Fruit fly (Drosophila melanogaster): ENCODE results near the gene CG7497.

Gene CG7497

dm6 chr3L:17643985-17644905 lies 11.0 kb downstream of the CG7497 start:
- no peak for TF ChIP-seq psq (optimal IDR thresholded peaks at IDR 0.05)
- no peak for TF ChIP-seq Sin3A (optimal IDR thresholded peaks at IDR 0.05)
- TF ChIP-seq ttk (optimal IDR thresholded peaks at IDR 0.05), result no peak
- no peak for TF ChIP-seq insv (optimal IDR thresholded peaks at IDR 0.05)
- no peak for TF ChIP-seq Myc (optimal IDR thresholded peaks at IDR 0.05)
- no peak for TF ChIP-seq h (optimal IDR thresholded peaks at IDR 0.05)

- TF ChIP-seq ttk (optimal IDR thresholded peaks at IDR 0.05) (no peak), Myc (optimal IDR thresholded peaks at IDR 0.05) (no peak), psq (optimal IDR thresholded peaks at IDR 0.05) (no peak), insv (optimal IDR thresholded peaks at IDR 0.05) (no peak), h (optimal IDR thresholded peaks at IDR 0.05) (no peak), Sin3A (optimal IDR thresholded peaks at IDR 0.05) (no peak)
Observed at dm6 chr3L:17644906-17645244, 11.6 kb downstream of the CG7497 start, which contains the start of gene Pep. Gene Pep, minus strand, starts transcription at chr3L:17645036.

dm6 chr3L:17646637-17647036 lies 13.4 kb downstream of the CG7497 start, which contains the start of gene CG43085:
Gene CG43085, minus strand, starts transcription at chr3L:17646737.
- TF ChIP-seq psq (optimal IDR thresholded peaks at IDR 0.05), result no peak
- TF ChIP-seq Myc (optimal IDR thresholded peaks at IDR 0.05), result no peak
- no peak for TF ChIP-seq ttk (optimal IDR thresholded peaks at IDR 0.05)
- TF ChIP-seq h (optimal IDR thresholded peaks at IDR 0.05), result no peak
- no peak for TF ChIP-seq insv (optimal IDR thresholded peaks at IDR 0.05)
- TF ChIP-seq Sin3A (optimal IDR thresholded peaks at IDR 0.05), result no peak

- TF ChIP-seq ttk (optimal IDR thresholded peaks at IDR 0.05), result no peak
- TF ChIP-seq h (optimal IDR thresholded peaks at IDR 0.05), result no peak
- no peak for TF ChIP-seq psq (optimal IDR thresholded peaks at IDR 0.05)
- no peak for TF ChIP-seq Myc (optimal IDR thresholded peaks at IDR 0.05)
- TF ChIP-seq insv (optimal IDR thresholded peaks at IDR 0.05), result no peak
- TF ChIP-seq Sin3A (optimal IDR thresholded peaks at IDR 0.05), result no peak
Observed at dm6 chr3L:17647543-17647942, 14.3 kb downstream of the CG7497 start.

- TF ChIP-seq Myc (optimal IDR thresholded peaks at IDR 0.05), result no peak
Observed at dm6 chr3L:17651717-17652651, 18.7 kb downstream of the CG7497 start.

dm6 chr3L:17652878-17653700 lies 19.8 kb downstream of the CG7497 start:
- TF ChIP-seq ttk (optimal IDR thresholded peaks at IDR 0.05) (no peak), h (optimal IDR thresholded peaks at IDR 0.05) (no peak), insv (optimal IDR thresholded peaks at IDR 0.05) (no peak), psq (optimal IDR thresholded peaks at IDR 0.05) (no peak), Sin3A (optimal IDR thresholded peaks at IDR 0.05) (no peak), Myc (optimal IDR thresholded peaks at IDR 0.05) (no peak)

dm6 chr3L:17653701-17654667 lies 20.7 kb downstream of the CG7497 start, which contains the start of the genes Krn, Ndfip and CG7484:
Gene Krn, minus strand, starts transcription at chr3L:17654280.
Gene Ndfip, minus strand, starts transcription at chr3L:17654280.
Gene CG7484, plus strand, starts transcription at chr3L:17654617.
- TF ChIP-seq Myc (optimal IDR thresholded peaks at IDR 0.05) (no peak), insv (optimal IDR thresholded peaks at IDR 0.05) (no peak), h (optimal IDR thresholded peaks at IDR 0.05) (no peak), psq (optimal IDR thresholded peaks at IDR 0.05) (no peak), Sin3A (optimal IDR thresholded peaks at IDR 0.05) (no peak), ttk (optimal IDR thresholded peaks at IDR 0.05) (no peak)

- TF ChIP-seq insv (optimal IDR thresholded peaks at IDR 0.05), result no peak
- TF ChIP-seq h (optimal IDR thresholded peaks at IDR 0.05), result no peak
- TF ChIP-seq psq (optimal IDR thresholded peaks at IDR 0.05), result no peak
- no peak for TF ChIP-seq Myc (optimal IDR thresholded peaks at IDR 0.05)
- TF ChIP-seq ttk (optimal IDR thresholded peaks at IDR 0.05), result no peak
- no peak for TF ChIP-seq Sin3A (optimal IDR thresholded peaks at IDR 0.05)
Observed at dm6 chr3L:17654668-17655050, 21.4 kb downstream of the CG7497 start.

dm6 chr3L:17655837-17656308 lies 22.6 kb downstream of the CG7497 start:
- TF ChIP-seq psq (optimal IDR thresholded peaks at IDR 0.05) (no peak), h (optimal IDR thresholded peaks at IDR 0.05) (no peak), Myc (optimal IDR thresholded peaks at IDR 0.05) (no peak), insv (optimal IDR thresholded peaks at IDR 0.05) (no peak), ttk (optimal IDR thresholded peaks at IDR 0.05) (no peak), Sin3A (optimal IDR thresholded peaks at IDR 0.05) (no peak)

- no peak for TF ChIP-seq psq (optimal IDR thresholded peaks at IDR 0.05)
- TF ChIP-seq insv (optimal IDR thresholded peaks at IDR 0.05), result no peak
Observed at dm6 chr3L:17656716-17657395, 23.6 kb downstream of the CG7497 start.
